Worm (Caenorhabditis elegans) whole organism, L3 larva: ENCODE results near the gene pqm-1.

Experiments used
- ZK546.5 ChIP-seq: sonication (generic microtip); optimal IDR thresholded peaks from 2 replicates; lab custom pipeline; 2017; ENCODE audit warnings: missing biosample characterization, missing genetic modification characterization
- aly-2 ChIP-seq: fragments of 150-350 bp; optimal IDR thresholded peaks from 2 replicates; lab custom pipeline; 2014; ENCODE audit warnings: missing biosample characterization, missing genetic modification characterization
- ceh-28 ChIP-seq: fragments of 150-350 bp; optimal IDR thresholded peaks from 2 replicates; lab custom pipeline; 2014; ENCODE audit warnings: missing biosample characterization, missing genetic modification reagents, missing genetic modification characterization
- ceh-82 ChIP-seq: fragments of 150-350 bp; optimal IDR thresholded peaks from 2 replicates; lab custom pipeline; 2014; ENCODE audit warnings: missing biosample characterization, missing genetic modification characterization
- daf-12 ChIP-seq: fragments of 150-350 bp; optimal IDR thresholded peaks from 2 replicates; lab custom pipeline; 2014; ENCODE audit warnings: missing biosample characterization, missing genetic modification reagents, missing genetic modification characterization
- egl-27 ChIP-seq: sonication (generic microtip); optimal IDR thresholded peaks from 4 replicates; lab custom pipeline; 2017; ENCODE audit warnings: missing biosample characterization, missing genetic modification reagents, missing genetic modification characterization
- egl-5 ChIP-seq: fragments of 150-350 bp; optimal IDR thresholded peaks from 2 replicates; lab custom pipeline; 2017; ENCODE audit warnings: missing biosample characterization, missing genetic modification reagents, missing genetic modification characterization, inconsistent platforms
- elt-1 ChIP-seq: fragments of 150-350 bp; optimal IDR thresholded peaks from 2 replicates; lab custom pipeline; 2014; ENCODE audit warnings: missing biosample characterization, missing genetic modification characterization
- elt-2 ChIP-seq: sonication (generic microtip); optimal IDR thresholded peaks from 2 replicates; lab custom pipeline; 2016; ENCODE audit warnings: missing genetic modification reagents, mild to moderate bottlenecking, missing genetic modification characterization, missing compliant biosample characterization
- elt-3 ChIP-seq, 3 experiments: fragments of 150-350 bp in 1 of 3; sonication (generic microtip) in 2 of 3; optimal IDR thresholded peaks; 2 replicates in 2 of 3; 4 replicates in 1 of 3; lab custom pipeline; 2014 to 2017; ENCODE audit warnings: missing biosample characterization in 3 of 3, missing genetic modification characterization in 3 of 3
- eor-1 ChIP-seq, 2 experiments: fragments of 150-350 bp; optimal IDR thresholded peaks; 2 replicates each; lab custom pipeline; 2014 to 2018; ENCODE audit warnings: missing biosample characterization in 2 of 2, missing genetic modification characterization in 2 of 2
- fkh-10 ChIP-seq: sonication (generic microtip); optimal IDR thresholded peaks from 2 replicates; lab custom pipeline; 2017; ENCODE audit warnings: missing biosample characterization, missing genetic modification reagents, missing genetic modification characterization
- fkh-2 ChIP-seq: fragments of 150-350 bp; optimal IDR thresholded peaks from 2 replicates; lab custom pipeline; 2014; ENCODE audit warnings: missing biosample characterization, missing genetic modification reagents, missing genetic modification characterization
- fos-1 ChIP-seq: fragments of 150-350 bp; optimal IDR thresholded peaks from 2 replicates; lab custom pipeline; 2014; ENCODE audit warnings: missing biosample characterization, missing genetic modification characterization
- hmg-11 ChIP-seq: sonication (generic microtip); optimal IDR thresholded peaks from 2 replicates; lab custom pipeline; 2016; ENCODE audit warnings: missing genetic modification characterization, missing compliant biosample characterization
- lin-15B ChIP-seq: fragments of 150-350 bp; optimal IDR thresholded peaks from 2 replicates; lab custom pipeline; 2014; ENCODE audit warnings: missing biosample characterization, missing genetic modification characterization
- lin-39 ChIP-seq: fragments of 150-350 bp; optimal IDR thresholded peaks from 2 replicates; lab custom pipeline; 2018; ENCODE audit warnings: missing biosample characterization, missing genetic modification reagents, missing genetic modification characterization
- lsy-12 ChIP-seq: sonication (generic microtip); optimal IDR thresholded peaks from 2 replicates; lab custom pipeline; 2016; ENCODE audit warnings: mild to moderate bottlenecking, missing genetic modification characterization, missing compliant biosample characterization
- mdl-1 ChIP-seq: fragments of 150-350 bp; optimal IDR thresholded peaks from 2 replicates; lab custom pipeline; 2014; ENCODE audit warnings: missing biosample characterization, missing genetic modification characterization
- nfya-1 ChIP-seq: sonication (generic microtip); optimal IDR thresholded peaks from 2 replicates; lab custom pipeline; 2017; ENCODE audit warnings: missing genetic modification characterization, mild to moderate bottlenecking, missing compliant biosample characterization, antibody characterized with exemption, moderate library complexity; ENCODE audit not compliant: insufficient read depth
- nhr-11 ChIP-seq: fragments of 150-350 bp; optimal IDR thresholded peaks from 2 replicates; lab custom pipeline; 2014; ENCODE audit warnings: missing biosample characterization, missing genetic modification characterization
- nhr-23 ChIP-seq: fragments of 150-350 bp; optimal IDR thresholded peaks from 2 replicates; lab custom pipeline; 2014; ENCODE audit warnings: missing biosample characterization, missing genetic modification reagents, missing genetic modification characterization
- nhr-25 ChIP-seq: sonication (generic microtip); optimal IDR thresholded peaks from 2 replicates; lab custom pipeline; 2017; ENCODE audit warnings: missing biosample characterization, missing genetic modification characterization
- nhr-28 ChIP-seq: fragments of 150-350 bp; optimal IDR thresholded peaks from 2 replicates; lab custom pipeline; 2014; ENCODE audit warnings: missing biosample characterization, missing genetic modification characterization
- nhr-67 ChIP-seq: fragments of 150-350 bp; optimal IDR thresholded peaks from 2 replicates; lab custom pipeline; 2014; ENCODE audit warnings: missing biosample characterization, missing genetic modification characterization
- nhr-76 ChIP-seq: fragments of 150-350 bp; sonication (generic microtip); optimal IDR thresholded peaks from 5 replicates; lab custom pipeline; 2014; ENCODE audit warnings: missing biosample characterization, missing genetic modification characterization
- nhr-77 ChIP-seq: fragments of 150-350 bp; optimal IDR thresholded peaks from 2 replicates; lab custom pipeline; 2014; ENCODE audit warnings: missing biosample characterization, missing genetic modification characterization
- pha-4 ChIP-seq: fragments of 150-350 bp; optimal IDR thresholded peaks from 2 replicates; lab custom pipeline; 2014; ENCODE audit warnings: missing biosample characterization, missing genetic modification reagents, missing genetic modification characterization
- pqm-1 ChIP-seq: fragments of 150-350 bp; optimal IDR thresholded peaks from 2 replicates; lab custom pipeline; 2017; ENCODE audit warnings: missing biosample characterization, missing genetic modification characterization, inconsistent platforms
- sea-2 ChIP-seq: fragments of 150-350 bp; sonication (generic microtip); optimal IDR thresholded peaks from 4 replicates; lab custom pipeline; 2014; ENCODE audit warnings: missing biosample characterization, missing genetic modification reagents, missing genetic modification characterization
- skn-1 ChIP-seq: fragments of 150-350 bp; optimal IDR thresholded peaks from 2 replicates; lab custom pipeline; 2014; ENCODE audit warnings: missing biosample characterization, missing genetic modification characterization
- snpc-4 ChIP-seq: fragments of 150-350 bp; optimal IDR thresholded peaks from 2 replicates; lab custom pipeline; 2014; ENCODE audit warnings: missing biosample characterization, missing genetic modification characterization
- tbx-2 ChIP-seq: sonication (generic microtip); optimal IDR thresholded peaks from 2 replicates; lab custom pipeline; 2016; ENCODE audit warnings: mild to moderate bottlenecking, missing genetic modification characterization, missing compliant biosample characterization
- unc-39 ChIP-seq: sonication (generic microtip); optimal IDR thresholded peaks from 4 replicates; lab custom pipeline; 2017; ENCODE audit warnings: missing biosample characterization, missing genetic modification characterization
- unc-62 ChIP-seq: fragments of 150-350 bp; sonication (generic microtip); optimal IDR thresholded peaks from 4 replicates; lab custom pipeline; 2014; ENCODE audit warnings: missing biosample characterization, missing genetic modification reagents, missing genetic modification characterization
- zag-1 ChIP-seq: fragments of 150-350 bp; optimal IDR thresholded peaks from 2 replicates; lab custom pipeline; 2014; ENCODE audit warnings: missing biosample characterization, missing genetic modification characterization
- ztf-11 ChIP-seq: fragments of 150-350 bp; optimal IDR thresholded peaks from 2 replicates; lab custom pipeline; 2014; ENCODE audit warnings: missing biosample characterization, missing genetic modification characterization
- ztf-4 ChIP-seq: fragments of 150-350 bp; optimal IDR thresholded peaks from 2 replicates; lab custom pipeline; 2014; ENCODE audit warnings: missing biosample characterization, missing genetic modification characterization

Gene pqm-1

DNA sequence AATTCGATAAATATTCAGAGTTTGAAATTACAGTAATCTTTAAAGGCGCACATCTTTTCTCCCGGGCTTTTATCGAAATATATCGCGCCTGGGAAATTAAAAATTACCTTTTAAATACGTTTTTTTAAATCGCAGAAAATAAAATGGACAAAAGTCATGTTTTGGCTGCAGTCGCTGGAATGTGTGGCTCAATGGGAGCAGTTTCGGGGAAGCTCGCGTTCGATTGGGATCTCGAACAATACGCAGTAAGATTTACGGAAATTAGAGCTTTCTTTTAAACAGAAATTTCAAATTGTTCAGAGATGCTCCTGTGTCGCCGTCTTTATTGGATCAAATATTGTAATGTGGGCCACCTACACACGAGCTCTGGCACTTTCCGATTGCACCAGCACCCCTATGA lies 22.9 kb downstream of the pqm-1 start, which contains the start of gene F40F8.12:
TSS of gene F40F8.12 (plus strand) at position 301 of the 400 bp plus-strand sequence.
- no peak for TF ChIP-seq fkh-10 (GFP tag; lab: Kevin White, UChicago)
- TF ChIP-seq nhr-67: no peak
- TF ChIP-seq nhr-28 (tag; lab: Kevin White, UChicago): no peak
- no peak for TF ChIP-seq fkh-2 (tag; lab: Kevin White, UChicago)
- TF ChIP-seq tbx-2 (tag; lab: Kevin White, UChicago): no peak
- no peak for TF ChIP-seq unc-62 (GFP tag; lab: Kevin White, UChicago)
- TF ChIP-seq elt-2 (tag; lab: Kevin White, UChicago): no peak
- TF ChIP-seq ztf-11 (tag; lab: Kevin White, UChicago): no peak
- no peak for TF ChIP-seq mdl-1
- TF ChIP-seq lin-39 (tag; lab: Kevin White, UChicago): no peak
- TF ChIP-seq egl-27: no peak
- no peak for TF ChIP-seq hmg-11 (tag; lab: Kevin White, UChicago)
- no peak for TF ChIP-seq daf-12 (tag; lab: Kevin White, UChicago)
- TF ChIP-seq skn-1 (tag; lab: Kevin White, UChicago): no peak

ce11 chrII:11128989-11129388 lies 23.4 kb downstream of the pqm-1 start, which contains the start of gene F40F8.3:
Gene F40F8.3, plus strand, starts transcription at chrII:11129289.
- TF ChIP-seq nhr-11 (tag; lab: Kevin White, UChicago) (no peak), nhr-23 (tag; lab: Kevin White, UChicago) (no peak), skn-1 (tag; lab: Kevin White, UChicago) (no peak), ceh-82 (tag; lab: Kevin White, UChicago) (no peak), unc-39 (tag; lab: Kevin White, UChicago) (no peak), nhr-67 (no peak), fkh-10 (GFP tag; lab: Kevin White, UChicago) (no peak), elt-1 (no peak), unc-62 (GFP tag; lab: Kevin White, UChicago) (no peak)

ce11 chrII:11127364-11127763 lies 25.0 kb downstream of the pqm-1 start, which contains the start of gene F40F8.1:
Gene F40F8.1, plus strand, starts transcription at chrII:11127664.
- TF ChIP-seq elt-3 (tag; optimal IDR thresholded peaks at IDR 0.05; lab: Kevin White, UChicago) (no peak), nhr-25 (tag; lab: Kevin White, UChicago) (no peak), nhr-23 (tag; lab: Kevin White, UChicago) (no peak), fos-1 (no peak)

DNA sequence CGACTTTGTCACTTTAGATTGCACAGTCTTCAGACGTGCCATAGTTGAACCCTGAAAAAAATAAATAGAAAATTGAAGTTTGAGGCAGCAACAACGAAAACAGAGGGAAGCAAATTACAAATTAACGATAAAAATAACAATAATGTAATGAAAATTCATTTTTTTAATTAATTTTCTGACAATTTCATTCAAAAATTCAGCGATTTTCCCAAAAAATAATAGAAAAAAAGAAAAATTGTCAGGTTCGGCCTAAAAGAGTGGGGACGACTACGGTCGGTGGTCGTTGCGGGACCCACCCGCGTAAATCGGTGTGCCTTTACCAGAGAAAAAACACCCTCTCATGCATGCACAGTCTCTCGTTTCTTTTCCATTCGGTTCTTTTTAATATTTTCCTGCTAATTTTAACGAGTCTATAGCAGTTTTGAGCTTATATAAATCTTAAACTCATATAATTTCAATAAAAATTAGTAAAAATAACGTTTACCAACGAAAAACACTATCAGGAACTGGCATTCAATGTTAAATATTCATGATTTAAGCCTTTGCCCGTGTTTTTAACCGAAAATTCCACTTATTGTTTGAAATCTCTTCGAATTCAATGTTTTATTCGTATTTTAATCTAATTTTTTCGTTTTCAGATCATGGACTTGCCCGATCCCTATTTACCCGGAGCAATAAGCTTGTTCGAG lies 25.9 kb downstream of the pqm-1 start, which contains the start of the genes rps-9 and lsm-1:
TSS of gene rps-9 (minus strand) at position 51 of the 689 bp plus-strand sequence.
TSS of gene lsm-1 (plus strand) at position 639 of the 689 bp plus-strand sequence.
- TF ChIP-seq aly-2 (tag; lab: Kevin White, UChicago) (no peak), elt-2 (tag; lab: Kevin White, UChicago) (peak; percentile 16), fkh-10 (GFP tag; lab: Kevin White, UChicago) (peak; percentile 9), lsy-12 (tag; lab: Kevin White, UChicago) (peak; percentile 1), sea-2 (GFP tag; lab: Kevin White, UChicago) (no peak), fos-1 (no peak), nhr-76 (no peak), nhr-25 (tag; lab: Kevin White, UChicago) (peak; percentile 65), nhr-77 (tag; lab: Kevin White, UChicago) (no peak), eor-1 (tag; optimal IDR thresholded peaks at IDR 0.05; lab: Kevin White, UChicago) (no peak), lin-39 (tag; lab: Kevin White, UChicago) (peak; percentile 96), unc-39 (tag; lab: Kevin White, UChicago) (no peak), ceh-28 (tag; lab: Kevin White, UChicago) (no peak), ztf-4 (tag; lab: Kevin White, UChicago) (no peak), ceh-82 (tag; lab: Kevin White, UChicago) (no peak), egl-27 (no peak), nfya-1 (tag; lab: Kevin White, UChicago) (peak; percentile 93), snpc-4 (peak; percentile 58), lin-15B (peak; percentile 79), egl-5 (tag; lab: Kevin White, UChicago) (no peak), nhr-67 (no peak), nhr-23 (tag; lab: Kevin White, UChicago) (peak; percentile 84), pha-4 (peak; percentile 84), hmg-11 (tag; lab: Kevin White, UChicago) (peak; percentile 35), zag-1 (tag; lab: Kevin White, UChicago) (no peak), pqm-1 (tag; lab: Kevin White, UChicago) (peak; percentile 28), elt-3 (tag; optimal IDR thresholded peaks at IDR 0.05; lab: Kevin White, UChicago) (no peak), ZK546.5 (no peak)
